Worm (Caenorhabditis elegans): ENCODE results near the gene lbp-4.

Gene lbp-4

DNA sequence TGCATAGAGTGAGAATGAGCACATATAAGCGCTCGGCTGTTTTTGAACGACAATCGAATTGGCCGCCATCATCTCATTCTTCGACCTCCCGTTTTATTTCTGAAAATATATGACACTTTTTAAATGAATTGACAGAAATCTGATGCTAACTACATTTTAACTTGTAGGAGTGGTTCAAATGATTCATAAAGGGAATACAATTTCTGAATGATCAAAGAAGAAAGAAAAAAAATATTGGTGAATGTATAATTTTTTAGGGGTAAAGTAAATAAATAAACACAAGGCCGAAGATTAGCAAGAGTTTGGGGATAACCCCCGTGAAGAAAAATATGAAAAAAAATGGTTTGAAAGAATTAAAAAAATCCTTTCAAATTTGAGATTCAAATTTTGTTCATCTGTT, 44.3 kb downstream of the lbp-4 start, which contains the start of gene C37C3.11:
Gene C37C3.11 (minus strand): TSS at position 101 of the 400 bp plus-strand sequence.
- TF ChIP-seq ceh-82 (tag; optimal IDR thresholded peaks at IDR 0.05): no peak
- no peak for TF ChIP-seq egl-27 (tag; optimal IDR thresholded peaks at IDR 0.05)
- no peak for TF ChIP-seq nhr-77 (tag; optimal IDR thresholded peaks at IDR 0.05)
- no peak for TF ChIP-seq crh-2 (tag; optimal IDR thresholded peaks at IDR 0.05)
- no peak for TF ChIP-seq nhr-23 (tag; optimal IDR thresholded peaks at IDR 0.05)
- TF ChIP-seq skn-1 (tag; optimal IDR thresholded peaks at IDR 0.05): no peak
- TF ChIP-seq blmp-1 (tag; optimal IDR thresholded peaks at IDR 0.05; ENCODE audit: insufficient read depth): no peak
- no peak for TF ChIP-seq nhr-237 (tag; optimal IDR thresholded peaks at IDR 0.05)
- no peak for TF ChIP-seq ztf-4 (tag; optimal IDR thresholded peaks at IDR 0.05)
- no peak for TF ChIP-seq Y55F3AM.14 (GFP tag; optimal IDR thresholded peaks at IDR 0.05)
- no peak for TF ChIP-seq nhr-6 (tag; optimal IDR thresholded peaks at IDR 0.05)
- no peak for TF ChIP-seq aly-2 (tag; optimal IDR thresholded peaks at IDR 0.05)
- TF ChIP-seq gmeb-1 (tag; optimal IDR thresholded peaks at IDR 0.05): no peak
- TF ChIP-seq nhr-25 (tag; optimal IDR thresholded peaks at IDR 0.05): no peak

DNA sequence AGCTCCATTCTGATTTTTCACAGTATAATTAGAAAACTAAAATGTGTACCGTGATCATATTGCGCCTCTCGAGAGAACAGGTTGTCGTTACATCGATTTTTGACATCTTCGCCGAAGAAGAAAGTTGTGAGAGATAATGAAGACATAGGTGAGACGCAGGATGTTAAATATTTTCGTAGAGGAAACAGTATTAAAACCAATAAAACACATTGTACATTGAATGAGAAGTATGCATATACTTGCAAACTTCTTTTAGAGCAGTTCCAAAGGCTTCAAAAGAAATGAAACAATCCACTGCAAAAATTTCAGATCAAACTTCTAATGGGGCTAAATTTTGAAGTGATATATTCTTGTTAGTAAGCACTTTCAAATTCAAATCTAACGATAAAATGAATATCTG, 50.3 kb downstream of the lbp-4 start, which contains the start of gene nipi-4:
Gene nipi-4 (minus strand): TSS at position 101 of the 400 bp plus-strand sequence.
- TF ChIP-seq ztf-11 (tag; optimal IDR thresholded peaks at IDR 0.05) (no peak), ztf-4 (tag; optimal IDR thresholded peaks at IDR 0.05) (no peak), lsy-2 (tag; optimal IDR thresholded peaks at IDR 0.05) (no peak), ZK546.5 (tag; optimal IDR thresholded peaks at IDR 0.05) (no peak), crh-2 (tag; optimal IDR thresholded peaks at IDR 0.05) (no peak), blmp-1 (tag; optimal IDR thresholded peaks at IDR 0.05; ENCODE audit: insufficient read depth) (no peak), nhr-23 (tag; optimal IDR thresholded peaks at IDR 0.05) (no peak), alr-1 (tag; optimal IDR thresholded peaks at IDR 0.05) (no peak), skn-1 (tag; optimal IDR thresholded peaks at IDR 0.05) (no peak), mbf-1 (tag; optimal IDR thresholded peaks at IDR 0.05) (no peak), unc-55 (GFP tag; optimal IDR thresholded peaks at IDR 0.05) (no peak), ceh-16 (tag; optimal IDR thresholded peaks at IDR 0.05) (no peak), egl-27 (tag; optimal IDR thresholded peaks at IDR 0.05) (no peak), fos-1 (tag; optimal IDR thresholded peaks at IDR 0.05) (no peak), mab-5 (tag; optimal IDR thresholded peaks at IDR 0.05) (no peak)

Measured in whole organism, L2 larva.